Worm (Caenorhabditis elegans) whole organism, midembryonic: Measurements from ENCODE around the gene C16D9.5.

ENCODE experiments used
- flt-1 ChIP-seq: fragments of 200-800 bp; sonication (Bioruptor generic); IDR thresholded peaks from 2 replicates; pipeline ENCODE4 v1.3.6; 2022; ENCODE audit warnings: missing genetic modification characterization, missing compliant biosample characterization
- med-1 ChIP-seq: sonication (generic microtip); optimal IDR thresholded peaks from 2 replicates; lab custom pipeline; 2017; ENCODE audit warnings: missing genetic modification characterization, mild to moderate bottlenecking, missing compliant biosample characterization, antibody characterized with exemption, missing genetic modification reagents; ENCODE audit not compliant: insufficient read depth
- ztf-29 ChIP-seq: fragments of 200-800 bp; sonication (Bioruptor generic); IDR thresholded peaks from 2 replicates; pipeline ENCODE4 v1.3.6; 2022; ENCODE audit warnings: missing genetic modification reagents, missing genetic modification characterization, missing compliant biosample characterization

- TF ChIP-seq ztf-29 (GFP tag; lab: Robert Waterston, UW), result no peak
- TF ChIP-seq med-1, result no peak
- TF ChIP-seq flt-1, result no peak
Measured at ce11 chrV:8254973-8255372, 9.6 kb upstream of the C16D9.5 start.
